Fruit fly (Drosophila melanogaster) whole organism, embryonic: ENCODE measurements around the gene CG10803.

ENCODE experiments used
- Abd-B ChIP-seq: fragments of 200-800 bp; sonication (Bioruptor generic); optimal IDR thresholded peaks from 2 replicates; lab custom pipeline; 2018; ENCODE audit warnings: missing biosample characterization, mild to moderate bottlenecking, missing genetic modification characterization, moderate library complexity
- CG11695 ChIP-seq: fragments of 200-800 bp; sonication (Bioruptor generic); IDR thresholded peaks from 3 replicates; pipeline ENCODE4 v1.3.6; 2022; ENCODE audit warnings: missing biosample characterization, missing genetic modification characterization
- CG13123 ChIP-seq: fragments of 200-800 bp; sonication (Bioruptor generic); optimal IDR thresholded peaks from 2 replicates; lab custom pipeline; 2016; ENCODE audit warnings: missing biosample characterization, missing genetic modification characterization
- CG13775 ChIP-seq: fragments of 200-800 bp; sonication (Bioruptor generic); optimal IDR thresholded peaks from 3 replicates; lab custom pipeline; 2017; ENCODE audit warnings: missing biosample characterization, mild to moderate bottlenecking, missing genetic modification characterization
- CG14441 ChIP-seq: fragments of 200-800 bp; sonication (Bioruptor generic); IDR thresholded peaks from 2 replicates; pipeline ENCODE4 v1.3.6; 2022; ENCODE audit warnings: missing biosample characterization, missing genetic modification characterization
- CG17328 ChIP-seq: fragments of 200-800 bp; sonication (Bioruptor generic); IDR thresholded peaks from 2 replicates; pipeline ENCODE4 v1.3.6; 2022; ENCODE audit warnings: missing biosample characterization, missing genetic modification characterization
- CG31441 ChIP-seq: fragments of 200-800 bp; sonication (Bioruptor generic); IDR thresholded peaks from 2 replicates; pipeline ENCODE4 v1.3.6; 2022; ENCODE audit warnings: missing biosample characterization, missing genetic modification characterization
- CG3163 ChIP-seq: fragments of 200-800 bp; sonication (Bioruptor generic); optimal IDR thresholded peaks from 3 replicates; lab custom pipeline; 2016; ENCODE audit warnings: missing biosample characterization, missing genetic modification characterization
- CG32772 ChIP-seq: fragments of 200-800 bp; sonication (Bioruptor generic); IDR thresholded peaks from 2 replicates; pipeline ENCODE4 v1.3.6; 2022; ENCODE audit warnings: missing biosample characterization, missing genetic modification characterization
- CG3726 ChIP-seq: fragments of 200-800 bp; sonication (Bioruptor generic); IDR thresholded peaks from 3 replicates; pipeline ENCODE4, ENCODE4 v1.3.6; 2022; ENCODE audit warnings: missing biosample characterization, missing genetic modification characterization
- CG4707 ChIP-seq: fragments of 200-800 bp; sonication (Bioruptor generic); optimal IDR thresholded peaks from 2 replicates; lab custom pipeline; 2018; ENCODE audit warnings: missing biosample characterization, mild to moderate bottlenecking, missing genetic modification characterization, moderate library complexity
- CG6791 ChIP-seq: fragments of 200-800 bp; sonication (Bioruptor generic); IDR thresholded peaks from 3 replicates; pipeline ENCODE4 v1.3.6; 2022; ENCODE audit warnings: missing biosample characterization, missing genetic modification characterization; ENCODE audit not compliant: partially characterized antibody
- CG7357 ChIP-seq: fragments of 200-800 bp; sonication (Bioruptor generic); IDR thresholded peaks from 3 replicates; pipeline ENCODE4 v1.3.6; 2022; ENCODE audit warnings: missing biosample characterization, missing genetic modification characterization
- CG8290 ChIP-seq, 3 experiments: fragments of 200-800 bp; sonication (Bioruptor generic); optimal IDR thresholded peaks; 2 replicates each; lab custom pipeline; 2016 to 2019; ENCODE audit warnings: missing biosample characterization in 3 of 3, missing genetic modification characterization in 3 of 3, mild to moderate bottlenecking in 2 of 3, moderate library complexity in 1 of 3
- Dp ChIP-seq: fragments of 200-800 bp; sonication (Bioruptor generic); optimal IDR thresholded peaks from 2 replicates; lab custom pipeline; 2018; ENCODE audit warnings: missing biosample characterization, mild to moderate bottlenecking, missing genetic modification characterization, moderate library complexity
- Fer2 ChIP-seq: fragments of 200-800 bp; sonication (Bioruptor generic); optimal IDR thresholded peaks from 2 replicates; lab custom pipeline; 2018; ENCODE audit warnings: missing biosample characterization, mild to moderate bottlenecking, missing genetic modification characterization, moderate library complexity
- Lpt ChIP-seq: fragments of >200 bp; optimal IDR thresholded peaks from 2 replicates; lab custom pipeline; 2018; ENCODE audit warnings: missing biosample characterization, missing genetic modification characterization
- Sox100B ChIP-seq: fragments of 200-800 bp; sonication (Bioruptor generic); optimal IDR thresholded peaks from 3 replicates; lab custom pipeline; 2018; ENCODE audit warnings: missing biosample characterization, mild to moderate bottlenecking, missing genetic modification characterization
- disco-r ChIP-seq: fragments of 200-800 bp; sonication (Bioruptor generic); optimal IDR thresholded peaks from 2 replicates; lab custom pipeline; 2016; ENCODE audit warnings: missing biosample characterization, missing genetic modification characterization
- lov ChIP-seq, 2 experiments: fragments of 200-800 bp in 1 of 2; fragments of >200 bp in 1 of 2; sonication (Bioruptor generic) in 1 of 2; IDR thresholded peaks in 1 of 2; optimal IDR thresholded peaks in 1 of 2; 2 replicates in 1 of 2; 3 replicates in 1 of 2; pipeline versions ENCODE4 v1.3.6 to Lab custom; 2017 to 2022; ENCODE audit warnings: missing biosample characterization in 1 of 2, missing genetic modification characterization in 1 of 2
- prd ChIP-seq, 3 experiments: fragments of >200 bp in 2 of 3; fragments of 200-800 bp in 1 of 3; sonication (Bioruptor generic) in 1 of 3; optimal IDR thresholded peaks in 2 of 3; IDR thresholded peaks in 1 of 3; 2 replicates in 2 of 3; 3 replicates in 1 of 3; pipeline versions ENCODE4 v1.3.6 to Lab custom; 2017 to 2022; ENCODE audit warnings: missing biosample characterization in 1 of 3, missing genetic modification characterization in 1 of 3
- slbo ChIP-seq: fragments of 200-800 bp; sonication (Bioruptor generic); IDR thresholded peaks from 2 replicates; pipeline ENCODE4 v1.3.6; 2022; ENCODE audit warnings: missing biosample characterization, missing genetic modification characterization
- sna ChIP-seq: fragments of 200-800 bp; sonication (Bioruptor generic); IDR thresholded peaks from 2 replicates; pipeline ENCODE4 v1.3.6; 2022; ENCODE audit warnings: missing biosample characterization, missing genetic modification characterization; ENCODE audit not compliant: partially characterized antibody
- unc-4 ChIP-seq: fragments of 200-800 bp; sonication (Bioruptor generic); IDR thresholded peaks from 2 replicates; pipeline ENCODE4 v1.3.6; 2022; ENCODE audit warnings: missing biosample characterization, missing genetic modification characterization; ENCODE audit not compliant: partially characterized antibody

CG10803 gene

dm6 chrX:3538775-3539174 lies 53.3 kb downstream of the CG10803 start (continued):
- TF ChIP-seq CG11695 (GFP tag; lab: Robert Waterston, UW) = no peak; the same call in 2 of the 3 replicates
- TF ChIP-seq prd (optimal IDR thresholded peaks at IDR 0.05; lab: Kevin White, UChicago) = no peak
- TF ChIP-seq prd (GFP tag; IDR thresholded peaks at IDR 0.05; lab: Robert Waterston, UW) = peak; percentile 55; the same call in 1 of the 3 replicates
- TF ChIP-seq lov (optimal IDR thresholded peaks at IDR 0.05; lab: Kevin White, UChicago) = no peak
- no peak for TF ChIP-seq lov (GFP tag; IDR thresholded peaks at IDR 0.05; lab: Robert Waterston, UW)
- TF ChIP-seq CG3163 (GFP tag; lab: Kevin White, UChicago) = no peak
- TF ChIP-seq disco-r = no peak
- peak; percentile 61 for TF ChIP-seq slbo
- TF ChIP-seq Dp = no peak
- TF ChIP-seq Sox100B = no peak
- no peak for TF ChIP-seq CG13775 (GFP tag; lab: Kevin White, UChicago)
- no peak for TF ChIP-seq Fer2
- TF ChIP-seq Abd-B (GFP tag; lab: Kevin White, UChicago) = peak; percentile 6
- peak; percentile 6 for TF ChIP-seq CG13123 (GFP tag; lab: Kevin White, UChicago)
- no peak for TF ChIP-seq CG3726 (GFP tag; lab: Robert Waterston, UW)
- no peak for TF ChIP-seq Lpt (GFP tag; lab: Kevin White, UChicago)
- no peak for TF ChIP-seq CG4707 (GFP tag; lab: Kevin White, UChicago)
- TF ChIP-seq CG17328 (GFP tag; lab: Robert Waterston, UW) = peak; percentile 41
- 0 out of 2 replicates have a peak, but pooled peaks have one; percentile 33 for TF ChIP-seq CG31441
- TF ChIP-seq CG6791 (GFP tag; lab: Robert Waterston, UW) = no peak
- no peak for TF ChIP-seq CG7357 (GFP tag; lab: Robert Waterston, UW)
- TF ChIP-seq CG8290 (GFP tag; optimal IDR thresholded peaks at IDR 0.05; lab: Kevin White, UChicago) = no peak
- TF ChIP-seq CG8290 (tag; optimal IDR thresholded peaks at IDR 0.05; lab: Kevin White, UChicago) = no peak
- TF ChIP-seq unc-4 (GFP tag; lab: Robert Waterston, UW) = no peak
- TF ChIP-seq sna (GFP tag; lab: Robert Waterston, UW) = no peak
- peak; percentile 35; the same call in 1 of the 2 replicates for TF ChIP-seq CG14441 (GFP tag; lab: Robert Waterston, UW)
- 0 out of 2 replicates have a peak, but pooled peaks have one; percentile 7 for TF ChIP-seq CG32772
